Fruit fly (Drosophila melanogaster) whole organism, embryonic: Measurements from ENCODE around the gene CG12009.

Source experiments
- Asciz ChIP-seq: fragments of 200-800 bp; sonication (Bioruptor generic); optimal IDR thresholded peaks from 2 replicates; lab custom pipeline; 2017; ENCODE audit warnings: missing biosample characterization, mild to moderate bottlenecking, missing genetic modification characterization, missing genetic modification reagents
- BEAF-32 ChIP-seq: fragments of 200-800 bp; sonication (Bioruptor generic); optimal IDR thresholded peaks from 3 replicates; lab custom pipeline; 2017; ENCODE audit warnings: missing biosample characterization, missing genetic modification characterization, mild to moderate bottlenecking, moderate library complexity, missing genetic modification reagents
- Bteb2 ChIP-seq: fragments of 200-800 bp; sonication (Bioruptor generic); optimal IDR thresholded peaks from 2 replicates; lab custom pipeline; 2016; ENCODE audit warnings: missing biosample characterization, missing genetic modification characterization
- CG10462 ChIP-seq: fragments of 200-800 bp; sonication (Bioruptor generic); optimal IDR thresholded peaks from 2 replicates; lab custom pipeline; 2016; ENCODE audit warnings: missing biosample characterization, missing genetic modification characterization
- CG1602 ChIP-seq: fragments of 200-800 bp; sonication (Bioruptor generic); optimal IDR thresholded peaks from 3 replicates; lab custom pipeline; 2016; ENCODE audit warnings: missing biosample characterization, missing genetic modification characterization
- CG17328 ChIP-seq: fragments of 200-800 bp; sonication (Bioruptor generic); IDR thresholded peaks from 2 replicates; pipeline ENCODE4 v1.3.6; 2022; ENCODE audit warnings: missing biosample characterization, missing genetic modification characterization
- CG17802 ChIP-seq: fragments of 200-800 bp; sonication (Bioruptor generic); optimal IDR thresholded peaks from 2 replicates; lab custom pipeline; 2018; ENCODE audit warnings: missing biosample characterization, mild to moderate bottlenecking, missing genetic modification characterization, moderate library complexity
- CG5953 ChIP-seq: fragments of 200-800 bp; sonication (Bioruptor generic); IDR thresholded peaks from 2 replicates; pipeline ENCODE4 v1.3.6; 2022; ENCODE audit warnings: missing biosample characterization, missing genetic modification characterization
- CG6689 ChIP-seq: fragments of 200-800 bp; sonication (Bioruptor generic); IDR thresholded peaks from 2 replicates; pipeline ENCODE4 v1.3.6; 2022; ENCODE audit warnings: missing biosample characterization, missing genetic modification characterization
- CG7357 ChIP-seq: fragments of 200-800 bp; sonication (Bioruptor generic); IDR thresholded peaks from 3 replicates; pipeline ENCODE4 v1.3.6; 2022; ENCODE audit warnings: missing biosample characterization, missing genetic modification characterization
- CG7745 ChIP-seq: fragments of 200-800 bp; sonication (Bioruptor generic); optimal IDR thresholded peaks from 2 replicates; lab custom pipeline; 2018; ENCODE audit warnings: missing biosample characterization, mild to moderate bottlenecking, missing genetic modification characterization, moderate library complexity
- CG8944 ChIP-seq: fragments of 200-800 bp; sonication (Bioruptor generic); optimal IDR thresholded peaks from 3 replicates; lab custom pipeline; 2016; ENCODE audit warnings: missing biosample characterization, missing genetic modification characterization
- Camta ChIP-seq: fragments of 200-800 bp; sonication (Bioruptor generic); optimal IDR thresholded peaks from 2 replicates; lab custom pipeline; 2016; ENCODE audit warnings: missing biosample characterization, missing genetic modification characterization
- D19A ChIP-seq: fragments of 200-800 bp; optimal IDR thresholded peaks from 3 replicates; lab custom pipeline; 2019; ENCODE audit warnings: missing biosample characterization, mild to moderate bottlenecking, missing genetic modification characterization, moderate library complexity
- Doc2 ChIP-seq: fragments of 200-800 bp; sonication (Bioruptor generic); IDR thresholded peaks from 2 replicates; pipeline ENCODE4 v1.3.6; 2022; ENCODE audit warnings: missing biosample characterization, missing genetic modification characterization
- Dp ChIP-seq: fragments of 200-800 bp; sonication (Bioruptor generic); optimal IDR thresholded peaks from 2 replicates; lab custom pipeline; 2018; ENCODE audit warnings: missing biosample characterization, mild to moderate bottlenecking, missing genetic modification characterization, moderate library complexity
- E2f2 ChIP-seq: fragments of 200-800 bp; sonication (Bioruptor generic); IDR thresholded peaks from 2 replicates; pipeline ENCODE4 v1.3.6; 2022; ENCODE audit warnings: missing biosample characterization, missing genetic modification characterization
- Ets97D ChIP-seq: fragments of 200-800 bp; sonication (Bioruptor generic); optimal IDR thresholded peaks from 3 replicates; lab custom pipeline; 2016; ENCODE audit warnings: missing biosample characterization, missing genetic modification characterization
- HmgD ChIP-seq: fragments of 200-800 bp; sonication (Bioruptor generic); optimal IDR thresholded peaks from 3 replicates; lab custom pipeline; 2016; ENCODE audit warnings: missing biosample characterization, missing genetic modification characterization
- Hr78 ChIP-seq, 2 experiments: fragments of 200-800 bp in 1 of 2; fragments of >200 bp in 1 of 2; sonication (Bioruptor generic) in 1 of 2; optimal IDR thresholded peaks; 2 replicates each; lab custom pipeline; 2017 to 2019; ENCODE audit warnings: missing biosample characterization in 2 of 2, missing genetic modification characterization in 2 of 2, mild to moderate bottlenecking in 1 of 2, moderate library complexity in 1 of 2
- Mad ChIP-seq: fragments of 200-800 bp; sonication (Bioruptor generic); optimal IDR thresholded peaks from 2 replicates; lab custom pipeline; 2016; ENCODE audit warnings: missing biosample characterization, missing genetic modification characterization
- NfI ChIP-seq: fragments of 200-800 bp; sonication (Bioruptor generic); optimal IDR thresholded peaks from 3 replicates; lab custom pipeline; 2018; ENCODE audit warnings: missing biosample characterization, mild to moderate bottlenecking, missing genetic modification characterization, moderate library complexity
- Pdp1 ChIP-seq, 2 experiments: fragments of 200-800 bp; sonication (Bioruptor generic); optimal IDR thresholded peaks; 3 replicates each; lab custom pipeline; 2016; ENCODE audit warnings: missing biosample characterization in 2 of 2, missing genetic modification characterization in 2 of 2, mild to moderate bottlenecking in 1 of 2, moderate library complexity in 1 of 2
- Ravus ChIP-seq: fragments of 200-800 bp; sonication (Bioruptor generic); IDR thresholded peaks from 2 replicates; pipeline ENCODE4 v1.3.6; 2022; ENCODE audit warnings: missing biosample characterization, missing genetic modification characterization
- Sox100B ChIP-seq: fragments of 200-800 bp; sonication (Bioruptor generic); optimal IDR thresholded peaks from 3 replicates; lab custom pipeline; 2018; ENCODE audit warnings: missing biosample characterization, mild to moderate bottlenecking, missing genetic modification characterization
- ara ChIP-seq: fragments of 200-800 bp; sonication (Bioruptor generic); IDR thresholded peaks from 2 replicates; pipeline ENCODE4 v1.3.6; 2022; ENCODE audit warnings: missing biosample characterization, missing genetic modification characterization
- az2 ChIP-seq: fragments of 200-800 bp; sonication (Bioruptor generic); optimal IDR thresholded peaks from 3 replicates; lab custom pipeline; 2016; ENCODE audit warnings: missing biosample characterization, missing genetic modification characterization
- cas ChIP-seq: fragments of 200-800 bp; sonication (Bioruptor generic); IDR thresholded peaks from 2 replicates; pipeline ENCODE4 v1.3.6; 2022; ENCODE audit warnings: missing biosample characterization, missing genetic modification characterization
- chinmo ChIP-seq: fragments of 200-800 bp; sonication (Bioruptor generic); IDR thresholded peaks from 4 replicates; pipeline ENCODE4 v1.3.6; 2022; ENCODE audit warnings: missing biosample characterization, missing genetic modification characterization; ENCODE audit not compliant: partially characterized antibody
- chn ChIP-seq: fragments of 200-800 bp; sonication (Bioruptor generic); optimal IDR thresholded peaks from 2 replicates; lab custom pipeline; 2016; ENCODE audit warnings: missing biosample characterization, missing genetic modification characterization
- croc ChIP-seq: fragments of 200-800 bp; sonication (Bioruptor generic); conservative IDR thresholded peaks from 3 replicates; pipeline ENCODE4 v1.3.6; 2022; ENCODE audit warnings: missing biosample characterization, missing genetic modification characterization
- crp ChIP-seq, 2 experiments: fragments of 200-800 bp; sonication (Bioruptor generic); optimal IDR thresholded peaks; 2 replicates in 1 of 2; 3 replicates in 1 of 2; lab custom pipeline; 2017; ENCODE audit warnings: missing biosample characterization in 2 of 2, missing genetic modification characterization in 2 of 2, mild to moderate bottlenecking in 1 of 2, moderate library complexity in 1 of 2
- dan ChIP-seq: fragments of 200-800 bp; sonication (Bioruptor generic); IDR thresholded peaks from 2 replicates; pipeline ENCODE4 v1.3.6; 2022; ENCODE audit warnings: missing biosample characterization, missing genetic modification characterization
- ewg ChIP-seq: fragments of 200-800 bp; sonication (Bioruptor generic); optimal IDR thresholded peaks from 3 replicates; lab custom pipeline; 2017; ENCODE audit warnings: mild to moderate bottlenecking, missing biosample characterization, missing genetic modification reagents, missing genetic modification characterization
- fd102C ChIP-seq: fragments of 200-800 bp; sonication (Bioruptor generic); optimal IDR thresholded peaks from 2 replicates; lab custom pipeline; 2018; ENCODE audit warnings: missing biosample characterization, mild to moderate bottlenecking, missing genetic modification characterization, moderate library complexity
- fu2 ChIP-seq: fragments of 200-800 bp; sonication (Bioruptor generic); optimal IDR thresholded peaks from 2 replicates; lab custom pipeline; 2016; ENCODE audit warnings: missing biosample characterization, missing genetic modification characterization
- gem ChIP-seq: fragments of 200-800 bp; sonication (Bioruptor generic); optimal IDR thresholded peaks from 2 replicates; lab custom pipeline; 2019; ENCODE audit warnings: missing biosample characterization, mild to moderate bottlenecking, missing genetic modification characterization, moderate library complexity
- grn ChIP-seq: fragments of 200-800 bp; sonication (Bioruptor generic); optimal IDR thresholded peaks from 3 replicates; lab custom pipeline; 2017; ENCODE audit warnings: missing biosample characterization, missing genetic modification characterization
- gsb ChIP-seq: fragments of 200-800 bp; sonication (Bioruptor generic); IDR thresholded peaks from 2 replicates; pipeline ENCODE4 v1.3.6; 2022; ENCODE audit warnings: missing biosample characterization, missing genetic modification characterization
- hth ChIP-seq: fragments of >200 bp; optimal IDR thresholded peaks from 2 replicates; lab custom pipeline; 2017; ENCODE audit warnings: inconsistent platforms
- insv ChIP-seq, 2 experiments: fragments of 200-800 bp; sonication (Bioruptor generic); optimal IDR thresholded peaks; 3 replicates each; lab custom pipeline; 2016 to 2018; ENCODE audit warnings: missing biosample characterization in 2 of 2, missing genetic modification characterization in 2 of 2
- pb ChIP-seq: fragments of 200-800 bp; sonication (Bioruptor generic); optimal IDR thresholded peaks from 3 replicates; lab custom pipeline; 2016; ENCODE audit warnings: missing biosample characterization, missing genetic modification characterization
- row ChIP-seq: fragments of 200-800 bp; sonication (Bioruptor generic); IDR thresholded peaks from 3 replicates; pipeline ENCODE4 v1.3.6; 2022; ENCODE audit warnings: missing biosample characterization, missing genetic modification characterization
- sens ChIP-seq: fragments of 200-800 bp; sonication (Bioruptor generic); peaks from one replicate; lab custom pipeline; 2016; ENCODE audit warnings: missing biosample characterization, missing genetic modification characterization
- twi ChIP-seq: fragments of 200-800 bp; optimal IDR thresholded peaks from 2 replicates; lab custom pipeline; 2019; ENCODE audit warnings: missing biosample characterization, mild to moderate bottlenecking, missing genetic modification characterization, moderate library complexity
- vnd ChIP-seq: fragments of 200-800 bp; sonication (Bioruptor generic); IDR thresholded peaks from 3 replicates; pipeline ENCODE4 v1.3.6; 2022; ENCODE audit warnings: missing biosample characterization, missing genetic modification characterization; ENCODE audit not compliant: partially characterized antibody
- zen2 ChIP-seq: fragments of 200-800 bp; sonication (Bioruptor generic); IDR thresholded peaks from 3 replicates; pipeline ENCODE4 v1.3.6; 2022; ENCODE audit warnings: missing biosample characterization, missing genetic modification characterization; ENCODE audit not compliant: partially characterized antibody

The CG12009 gene

DNA sequence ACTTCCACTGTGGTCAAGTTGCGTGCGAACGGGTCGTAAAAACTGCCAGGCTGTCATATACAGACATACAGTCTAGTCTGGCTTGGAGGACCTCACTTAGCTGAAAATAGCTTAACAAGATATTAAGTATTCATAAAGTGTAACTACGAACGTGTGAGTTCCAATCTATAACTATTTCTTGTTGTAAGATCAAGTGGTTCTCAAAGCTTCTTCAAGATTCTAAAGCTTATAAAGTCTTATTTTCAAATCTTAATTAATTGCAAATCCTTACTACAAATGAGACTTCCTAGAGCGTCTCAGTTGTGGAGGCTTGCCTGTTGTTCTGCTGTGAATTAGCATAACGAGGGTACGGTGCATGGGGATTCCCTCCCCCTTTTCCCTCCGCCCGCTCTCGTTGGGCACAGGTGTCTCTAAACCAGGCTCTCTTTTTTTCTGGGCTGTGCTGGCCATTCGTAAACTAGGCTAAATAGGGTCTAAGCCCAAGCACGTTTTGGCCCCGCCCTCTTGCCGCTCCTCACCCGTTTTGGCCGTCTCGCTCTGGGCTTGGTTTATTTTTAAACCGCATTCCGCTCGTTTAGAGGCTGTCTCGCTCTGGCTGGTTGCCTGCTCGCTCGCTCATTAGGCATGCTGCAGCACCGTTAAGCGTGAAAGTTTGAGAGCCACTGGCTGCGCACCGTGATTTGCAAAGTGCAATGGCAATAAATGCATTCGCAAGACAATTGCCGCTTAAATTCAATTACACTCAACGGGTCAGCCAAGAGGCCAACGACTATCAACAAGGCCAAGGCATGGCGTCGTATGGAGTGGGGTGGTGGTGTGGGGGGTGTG, 47.0 kb downstream of the CG12009 start (continued):
- TF ChIP-seq Sox100B (GFP tag; lab: Kevin White, UChicago), result no peak
- no peak for TF ChIP-seq dan (GFP tag; lab: Robert Waterston, UW)
- no peak for TF ChIP-seq Ravus
- no peak for TF ChIP-seq grn (GFP tag; lab: Kevin White, UChicago)
- peak; percentile 62 for TF ChIP-seq CG17802 (tag; lab: Kevin White, UChicago)
- TF ChIP-seq croc (GFP tag; lab: Robert Waterston, UW), result no peak

DNA sequence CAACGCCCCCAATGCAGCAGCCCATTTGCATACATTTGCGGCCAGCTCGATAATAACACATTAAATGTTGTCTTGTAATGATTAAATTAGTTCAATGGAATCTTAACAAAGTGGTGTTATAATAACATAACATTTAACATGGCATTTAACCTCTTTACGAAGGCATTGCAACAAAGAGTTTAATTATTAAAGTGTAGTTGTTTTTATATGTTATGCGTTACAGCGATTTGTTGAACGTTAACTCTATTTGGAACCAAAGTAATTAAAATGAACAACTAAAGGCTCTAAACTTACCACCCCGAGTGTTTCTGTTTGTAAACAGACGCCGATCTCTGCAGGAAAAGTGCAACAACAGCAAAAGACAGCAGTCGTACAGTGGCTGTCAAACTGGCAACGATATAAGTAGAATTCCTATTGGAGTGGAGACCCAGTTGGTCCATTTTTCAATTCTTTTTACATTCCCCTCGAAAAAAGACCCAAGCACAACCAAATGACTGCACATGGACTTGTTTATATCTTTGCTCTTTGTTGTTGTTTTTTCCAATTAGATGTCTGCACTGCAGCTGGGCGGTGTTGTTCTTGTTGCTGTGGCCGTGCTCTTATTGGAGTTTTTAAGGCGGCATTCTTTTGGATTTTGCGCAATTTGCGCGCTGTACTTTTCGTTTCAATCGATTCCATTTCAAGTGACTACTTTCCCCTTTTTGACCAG, 47.8 kb downstream of the CG12009 start:
- TF ChIP-seq Hr78 (GFP tag; optimal IDR thresholded peaks at IDR 0.05; lab: Kevin White, UChicago), result no peak
- TF ChIP-seq Dp, result no peak
- no peak for TF ChIP-seq CG8944 (GFP tag; lab: Kevin White, UChicago)
- TF ChIP-seq insv (GFP tag; optimal IDR thresholded peaks at IDR 0.05; lab: Kevin White, UChicago), result peak; percentile 97 to 99
- TF ChIP-seq chinmo, result no peak
- TF ChIP-seq sens (GFP tag; lab: Kevin White, UChicago), result peak; percentile 71
- TF ChIP-seq croc (GFP tag; lab: Robert Waterston, UW), result peak; percentile 23; the same call in 1 of the 3 replicates
- TF ChIP-seq vnd (GFP tag; lab: Robert Waterston, UW), result no peak
- no peak for TF ChIP-seq crp (GFP tag; optimal IDR thresholded peaks at IDR 0.05; lab: Kevin White, UChicago)
- no peak for TF ChIP-seq Pdp1 (GFP tag; optimal IDR thresholded peaks at IDR 0.05; lab: Kevin White, UChicago)
- no peak for TF ChIP-seq CG7745 (tag; lab: Kevin White, UChicago)
- no peak for TF ChIP-seq az2 (GFP tag; lab: Kevin White, UChicago)
- TF ChIP-seq pb, result no peak
- TF ChIP-seq CG10462, result no peak
- no peak for TF ChIP-seq ewg (GFP tag; lab: Kevin White, UChicago)
- no peak for TF ChIP-seq chn (GFP tag; lab: Kevin White, UChicago)
- no peak for TF ChIP-seq D19A
- TF ChIP-seq Ets97D (GFP tag; lab: Kevin White, UChicago), result no peak
- no peak for TF ChIP-seq twi
- no peak for TF ChIP-seq CG7357 (GFP tag; lab: Robert Waterston, UW)
- TF ChIP-seq Asciz (GFP tag; lab: Kevin White, UChicago), result no peak
- TF ChIP-seq gsb (GFP tag; lab: Robert Waterston, UW), result no peak
- TF ChIP-seq fd102C (GFP tag; lab: Kevin White, UChicago), result no peak
- TF ChIP-seq CG5953 (GFP tag; lab: Robert Waterston, UW), result no peak
- TF ChIP-seq gem (tag; lab: Kevin White, UChicago), result peak; percentile 25
- TF ChIP-seq Mad (GFP tag; lab: Kevin White, UChicago), result no peak
- TF ChIP-seq zen2, result no peak
- no peak for TF ChIP-seq cas (GFP tag; lab: Robert Waterston, UW)
- TF ChIP-seq BEAF-32, result no peak
- no peak for TF ChIP-seq ara (GFP tag; lab: Robert Waterston, UW)
- TF ChIP-seq CG1602 (GFP tag; lab: Kevin White, UChicago), result no peak
- TF ChIP-seq row (GFP tag; lab: Robert Waterston, UW), result no peak
- TF ChIP-seq Camta (GFP tag; lab: Kevin White, UChicago), result no peak
- no peak for TF ChIP-seq HmgD (GFP tag; lab: Kevin White, UChicago)
- TF ChIP-seq Doc2 (GFP tag; lab: Robert Waterston, UW), result no peak
- no peak for TF ChIP-seq E2f2 (GFP tag; lab: Robert Waterston, UW)
- no peak for TF ChIP-seq NfI (GFP tag; lab: Kevin White, UChicago)
- no peak for TF ChIP-seq fu2
- no peak for TF ChIP-seq Bteb2 (GFP tag; lab: Kevin White, UChicago)
- TF ChIP-seq CG17328 (GFP tag; lab: Robert Waterston, UW), result no peak
- TF ChIP-seq hth (lab: Kevin White, UChicago), result no peak
- TF ChIP-seq CG6689 (GFP tag; lab: Robert Waterston, UW), result 0 out of 2 replicates have a peak, but pooled peaks have one; percentile 18
